Worm (Caenorhabditis elegans): Measurements from ENCODE around the gene Y75B8A.28.

Y75B8A.28 gene

DNA sequence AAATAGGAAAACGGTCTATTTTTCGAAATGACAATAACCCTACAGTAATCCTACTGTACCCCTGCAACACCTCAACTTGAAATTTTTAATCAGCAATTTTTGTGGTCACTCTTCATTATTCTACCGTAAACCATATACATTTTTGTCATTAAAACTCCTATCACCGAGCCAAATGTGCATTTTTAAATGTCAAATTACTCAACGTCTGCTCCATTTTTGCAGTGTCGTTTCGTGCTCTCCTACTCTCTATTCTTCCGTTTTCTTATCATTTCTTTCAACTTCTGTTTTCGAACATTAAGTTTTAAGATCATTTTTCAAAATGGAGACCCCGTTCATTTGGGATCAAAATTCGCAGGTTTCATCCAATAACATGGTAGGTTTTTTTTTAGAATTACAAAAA is 11.4 kb upstream of the Y75B8A.28 start, which contains the start of gene pqn-92:
pqn-92 (plus strand) TSS at position 307 of the 400 bp plus-strand sequence.
- TF ChIP-seq nhr-2 (tag; optimal IDR thresholded peaks at IDR 0.05) = no peak
- no peak for TF ChIP-seq M03D4.4 (tag; optimal IDR thresholded peaks at IDR 0.05)
- TF ChIP-seq pha-4 (tag; optimal IDR thresholded peaks at IDR 0.05) = no peak

DNA sequence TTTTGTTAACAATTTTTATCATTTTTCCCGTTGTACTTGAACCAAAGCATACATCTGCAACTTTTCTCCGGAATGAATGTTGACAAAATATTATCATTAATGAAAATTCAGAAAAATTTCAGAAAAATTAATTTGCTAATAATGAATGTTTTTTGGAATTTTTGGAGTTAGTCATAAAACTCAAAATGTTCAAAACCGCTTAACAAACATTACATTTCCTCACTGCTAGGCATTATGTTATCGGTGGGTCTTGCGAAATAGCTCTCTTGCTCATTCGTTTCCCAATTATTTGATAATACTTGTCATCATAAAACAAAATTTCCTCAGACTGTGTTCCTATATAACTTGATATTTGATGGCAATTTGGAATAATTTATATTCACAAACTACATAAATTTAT is 6.0 kb upstream of the Y75B8A.28 start, which contains the start of gene Y75B8A.39:
Y75B8A.39 (plus strand) TSS at position 301 of the 400 bp plus-strand sequence.
- TF ChIP-seq bed-3 (GFP tag; optimal IDR thresholded peaks at IDR 0.05) = no peak
- TF ChIP-seq flh-1 (GFP tag; optimal IDR thresholded peaks at IDR 0.05) = no peak
- no peak for TF ChIP-seq nhr-2 (tag; optimal IDR thresholded peaks at IDR 0.05)
- TF ChIP-seq ces-1 (GFP tag; optimal IDR thresholded peaks at IDR 0.05) = no peak
- TF ChIP-seq nhr-28 (tag; optimal IDR thresholded peaks at IDR 0.05) = no peak
- TF ChIP-seq hlh-1 (tag; optimal IDR thresholded peaks at IDR 0.05) = no peak
- TF ChIP-seq mep-1 (tag; optimal IDR thresholded peaks at IDR 0.05) = no peak
- no peak for TF ChIP-seq cnd-1 (tag; optimal IDR thresholded peaks at IDR 0.05)
- no peak for TF ChIP-seq lsy-2 (tag; optimal IDR thresholded peaks at IDR 0.05)
- TF ChIP-seq ztf-11 (tag; optimal IDR thresholded peaks at IDR 0.05) = no peak
- no peak for TF ChIP-seq lin-32 (GFP tag; optimal IDR thresholded peaks at IDR 0.05)
- no peak for TF ChIP-seq nhr-12 (tag; optimal IDR thresholded peaks at IDR 0.05)
- TF ChIP-seq ceh-39 (tag; optimal IDR thresholded peaks at IDR 0.05) = no peak
- TF ChIP-seq unc-62 (GFP tag; optimal IDR thresholded peaks at IDR 0.05) = no peak
- no peak for TF ChIP-seq ceh-83 (GFP tag; optimal IDR thresholded peaks at IDR 0.05)
- TF ChIP-seq mab-5 (tag; optimal IDR thresholded peaks at IDR 0.05) = no peak
- TF ChIP-seq mls-2 (tag; optimal IDR thresholded peaks at IDR 0.05) = no peak
- TF ChIP-seq lin-13 (tag; optimal IDR thresholded peaks at IDR 0.05) = no peak
- no peak for TF ChIP-seq ceh-43 (GFP tag; optimal IDR thresholded peaks at IDR 0.05)
- TF ChIP-seq unc-39 (tag; optimal IDR thresholded peaks at IDR 0.05) = no peak

DNA sequence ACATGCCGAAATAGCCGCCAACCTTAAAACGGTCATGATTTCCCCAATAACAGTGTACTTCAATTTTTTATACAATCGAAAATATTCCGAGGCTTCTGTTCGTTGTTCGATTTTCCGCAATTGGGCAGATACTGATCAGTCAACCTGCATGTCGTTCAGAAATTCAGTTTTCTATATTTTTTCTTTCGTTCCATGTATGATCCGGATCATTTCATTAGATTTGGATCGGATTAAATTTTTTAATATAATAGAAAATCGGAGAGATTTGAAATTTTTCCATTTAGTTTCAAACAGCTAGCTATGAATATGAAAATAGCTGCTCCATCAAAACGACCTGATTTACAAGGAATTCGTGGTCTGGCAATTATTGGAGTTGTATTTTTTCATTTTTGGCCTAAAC is 3.7 kb upstream of the Y75B8A.28 start, which contains the start of gene Y75B8A.37:
Y75B8A.37 (plus strand) TSS at position 301 of the 400 bp plus-strand sequence.
- TF ChIP-seq tbx-8 (GFP tag; optimal IDR thresholded peaks at IDR 0.05) = no peak
- TF ChIP-seq snpc-4 (tag; optimal IDR thresholded peaks at IDR 0.05) = no peak
- TF ChIP-seq elt-3 (tag; optimal IDR thresholded peaks at IDR 0.05) = no peak
- no peak for TF ChIP-seq unc-62 (GFP tag; optimal IDR thresholded peaks at IDR 0.05)
- no peak for TF ChIP-seq mep-1 (tag; optimal IDR thresholded peaks at IDR 0.05)
- TF ChIP-seq nhr-28 (tag; optimal IDR thresholded peaks at IDR 0.05) = no peak
- no peak for TF ChIP-seq ceh-39 (tag; optimal IDR thresholded peaks at IDR 0.05)
- no peak for TF ChIP-seq elt-1 (tag; optimal IDR thresholded peaks at IDR 0.05; ENCODE audit: borderline replicate concordance, insufficient read depth)
- no peak for TF ChIP-seq lsy-2 (tag; optimal IDR thresholded peaks at IDR 0.05)
- no peak for TF ChIP-seq nhr-12 (tag; optimal IDR thresholded peaks at IDR 0.05)

DNA sequence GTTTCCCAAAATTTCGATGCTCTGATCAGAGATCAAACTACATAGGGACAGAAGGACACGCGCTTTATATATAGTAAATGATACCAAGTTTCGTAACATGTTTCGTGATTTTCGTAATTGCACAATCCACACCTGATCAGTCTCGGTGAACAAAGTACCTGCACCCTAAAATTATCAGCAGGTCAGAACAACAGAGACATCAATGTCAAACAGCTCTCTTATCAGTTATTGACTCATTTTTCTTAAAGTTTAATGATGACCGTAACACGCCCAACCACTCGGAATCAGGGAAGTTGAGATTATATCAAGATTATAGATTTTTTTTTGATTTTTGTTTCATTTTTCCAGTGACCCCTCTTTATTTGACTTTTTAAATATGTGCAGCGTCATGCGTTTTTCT is 1.4 kb upstream of the Y75B8A.28 start:
- TF ChIP-seq ces-1 (GFP tag; optimal IDR thresholded peaks at IDR 0.05) (no peak), unc-120 (tag; optimal IDR thresholded peaks at IDR 0.05; ENCODE audit: poor library complexity, severe bottlenecking) (no peak), tbx-8 (GFP tag; optimal IDR thresholded peaks at IDR 0.05) (no peak), snpc-4 (tag; optimal IDR thresholded peaks at IDR 0.05) (no peak)

DNA sequence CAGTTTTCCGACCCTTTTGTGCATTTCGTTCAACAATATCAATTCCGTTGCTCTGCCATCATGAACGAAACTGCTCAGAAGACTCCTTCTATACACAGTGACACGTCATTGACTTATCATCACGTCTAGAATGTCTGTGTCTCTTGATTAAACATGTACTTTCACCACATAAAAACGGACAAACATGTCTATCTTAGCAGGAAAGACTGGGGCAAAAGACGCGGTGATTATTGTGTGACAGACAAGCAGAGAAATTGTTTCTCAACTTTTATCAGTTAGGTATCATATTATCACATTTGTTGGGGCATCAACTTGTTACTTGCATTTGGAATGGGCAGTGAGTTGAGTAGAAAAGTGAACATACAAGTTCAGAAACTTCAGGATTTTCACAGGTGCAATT is 6.4 kb downstream of the Y75B8A.28 start:
- TF ChIP-seq ces-1 (GFP tag; optimal IDR thresholded peaks at IDR 0.05) = no peak

DNA sequence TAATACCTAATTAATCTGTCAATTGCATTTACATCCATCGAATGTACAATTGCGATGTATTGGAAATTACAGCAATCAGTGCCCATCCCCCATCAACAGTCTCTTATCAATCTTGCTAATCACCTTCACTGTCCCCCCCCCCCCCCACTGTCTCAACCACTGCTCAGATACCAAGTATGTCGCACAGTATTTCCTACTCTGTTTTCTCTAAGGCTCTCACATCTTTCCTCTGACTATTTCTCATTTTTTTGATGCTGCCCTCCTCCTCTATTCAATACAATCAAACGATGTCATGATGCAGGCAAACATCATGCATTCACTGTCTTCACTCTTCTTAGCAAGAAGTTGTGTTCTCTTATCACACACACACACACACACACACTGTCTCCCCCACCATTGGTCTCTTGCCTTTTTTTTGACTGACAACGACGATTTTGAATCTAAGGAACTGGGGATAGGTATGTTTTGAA is 8.7 kb downstream of the Y75B8A.28 start, which contains the start of the genes zip-12 and Y75B8A.63:
zip-12 (plus strand) TSS at position 387 of the 470 bp plus-strand sequence.
Y75B8A.63 (plus strand) TSS at position 420 of the 470 bp plus-strand sequence.
- no peak for TF ChIP-seq hlh-1 (tag; optimal IDR thresholded peaks at IDR 0.05)
- TF ChIP-seq sem-2 (GFP tag; optimal IDR thresholded peaks at IDR 0.05) = no peak
- no peak for TF ChIP-seq lin-32 (GFP tag; optimal IDR thresholded peaks at IDR 0.05)
- no peak for TF ChIP-seq flh-1 (GFP tag; optimal IDR thresholded peaks at IDR 0.05)
- no peak for TF ChIP-seq unc-62 (GFP tag; optimal IDR thresholded peaks at IDR 0.05)
- no peak for TF ChIP-seq lsy-2 (tag; optimal IDR thresholded peaks at IDR 0.05)
- TF ChIP-seq elt-3 (tag; optimal IDR thresholded peaks at IDR 0.05) = no peak

All from whole organism, mixed stage, embryonic.